Fruit fly (Drosophila melanogaster) whole organism: ENCODE results near the gene Larp7.

Source experiments
- CG8478 ChIP-seq: fragments of >200 bp; optimal IDR thresholded peaks from 2 replicates; lab custom pipeline; 2018; ENCODE audit warnings: inconsistent platforms
- EcR ChIP-seq, 2 experiments: fragments of >200 bp; optimal IDR thresholded peaks; 2 replicates each; lab custom pipeline; 2017; ENCODE audit warnings: missing biosample characterization in 2 of 2, missing genetic modification characterization in 2 of 2, missing genetic modification reagents in 2 of 2
- psq ChIP-seq: fragments of >200 bp; optimal IDR thresholded peaks from 2 replicates; lab custom pipeline; 2017

dm6 chrX:9220434-9220833 is 23.2 kb upstream of the Larp7 start:
- TF ChIP-seq EcR (GFP tag; optimal IDR thresholded peaks at IDR 0.05; lab: Kevin White, UChicago) (peak in 1 of 2 experiments; percentile 48), psq (no peak), CG8478 (lab: Kevin White, UChicago) (no peak)
